Worm (Caenorhabditis elegans): ENCODE results near the gene ark-1.
A peak's percentile ranks its signal among the peaks of the same experiment; 100 is the strongest.

DNA sequence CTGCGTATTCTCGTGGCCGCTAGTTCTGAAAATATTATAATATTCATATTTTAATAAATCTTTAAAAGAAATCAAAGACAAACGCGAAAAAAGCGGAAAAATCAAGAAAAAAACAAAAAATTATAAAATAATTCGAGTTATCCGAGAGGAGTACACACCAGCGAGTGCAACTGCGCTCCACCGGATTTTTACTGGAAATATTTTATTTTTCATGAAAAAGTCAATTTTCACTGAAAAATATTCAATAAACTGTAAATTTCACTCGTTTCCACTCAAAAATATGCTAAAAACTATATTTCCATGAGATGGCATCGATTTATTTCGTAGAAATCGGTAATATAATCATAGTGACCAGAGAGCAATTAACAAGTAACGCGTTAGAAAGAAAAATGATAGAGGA, 25.4 kb downstream of the ark-1 start, which contains the start of gene Y55D9A.2:
- TF ChIP-seq flt-1 (GFP tag; IDR thresholded peaks at IDR 0.05) (0 out of 2 replicates have a peak, but pooled peaks have one; percentile 40), T22C8.4 (GFP tag; IDR thresholded peaks at IDR 0.05) (no peak), tab-1 (GFP tag; IDR thresholded peaks at IDR 0.05) (no peak), ref-1 (GFP tag; conservative IDR thresholded peaks at IDR 0.05) (no peak), ztf-29 (GFP tag; IDR thresholded peaks at IDR 0.05) (no peak), ztf-23 (GFP tag; IDR thresholded peaks at IDR 0.05) (no peak), med-1 (GFP tag; optimal IDR thresholded peaks at IDR 0.05; ENCODE audit: insufficient read depth) (no peak), klf-2 (GFP tag; conservative IDR thresholded peaks at IDR 0.05) (no peak), cog-1 (tag; optimal IDR thresholded peaks at IDR 0.05) (no peak)

Data from whole organism, midembryonic.